Worm (Caenorhabditis elegans) whole organism, L1 larva: ENCODE measurements around the gene F13A2.9.

Experiments used
- lin-39 ChIP-seq: fragments of 150-350 bp; optimal IDR thresholded peaks from 2 replicates; lab custom pipeline; 2014; ENCODE audit warnings: missing biosample characterization, missing genetic modification reagents, missing genetic modification characterization
- nhr-11 ChIP-seq: fragments of 150-350 bp; optimal IDR thresholded peaks from 2 replicates; lab custom pipeline; 2014; ENCODE audit warnings: missing biosample characterization, missing genetic modification characterization
- rnt-1 ChIP-seq: sonication (generic microtip); optimal IDR thresholded peaks from 2 replicates; lab custom pipeline; 2016; ENCODE audit warnings: mild to moderate bottlenecking, missing genetic modification characterization, moderate library complexity, missing compliant biosample characterization

ce11 chrV:4387916-4388315 lies 614 bp upstream of the F13A2.9 start:
- TF ChIP-seq nhr-11 (tag; lab: Kevin White, UChicago) (no peak), lin-39 (tag; lab: Kevin White, UChicago) (no peak), rnt-1 (tag; lab: Kevin White, UChicago) (no peak)
